Fruit fly (Drosophila melanogaster) whole organism: ENCODE results near the gene Cyp4d14.

ENCODE experiments used
- CG8478 ChIP-seq: fragments of >200 bp; optimal IDR thresholded peaks from 2 replicates; lab custom pipeline; 2018; ENCODE audit warnings: inconsistent platforms
- EcR ChIP-seq, 2 experiments: fragments of >200 bp; optimal IDR thresholded peaks; 2 replicates each; lab custom pipeline; 2017; ENCODE audit warnings: missing biosample characterization in 2 of 2, missing genetic modification characterization in 2 of 2, missing genetic modification reagents in 2 of 2
- pan ChIP-seq: fragments of >200 bp; optimal IDR thresholded peaks from 2 replicates; lab custom pipeline; 2017
- psq ChIP-seq: fragments of >200 bp; optimal IDR thresholded peaks from 2 replicates; lab custom pipeline; 2017
- usp ChIP-seq: fragments of >200 bp; optimal IDR thresholded peaks from 2 replicates; lab custom pipeline; 2017; ENCODE audit warnings: missing biosample characterization, missing genetic modification characterization, mixed read lengths

dm6 chrX:2141854-2142216 is 33.3 kb downstream of the Cyp4d14 start:
- no peak for TF ChIP-seq usp (GFP tag; lab: Kevin White, UChicago)
- TF ChIP-seq psq (lab: Kevin White, UChicago) = no peak
- no peak for TF ChIP-seq CG8478
- TF ChIP-seq EcR (GFP tag; optimal IDR thresholded peaks at IDR 0.05; lab: Kevin White, UChicago) = no peak
- TF ChIP-seq pan (lab: Kevin White, UChicago) = no peak
